Worm (Caenorhabditis elegans): ENCODE data around the gene C04A2.15.

The C04A2.15 gene

DNA sequence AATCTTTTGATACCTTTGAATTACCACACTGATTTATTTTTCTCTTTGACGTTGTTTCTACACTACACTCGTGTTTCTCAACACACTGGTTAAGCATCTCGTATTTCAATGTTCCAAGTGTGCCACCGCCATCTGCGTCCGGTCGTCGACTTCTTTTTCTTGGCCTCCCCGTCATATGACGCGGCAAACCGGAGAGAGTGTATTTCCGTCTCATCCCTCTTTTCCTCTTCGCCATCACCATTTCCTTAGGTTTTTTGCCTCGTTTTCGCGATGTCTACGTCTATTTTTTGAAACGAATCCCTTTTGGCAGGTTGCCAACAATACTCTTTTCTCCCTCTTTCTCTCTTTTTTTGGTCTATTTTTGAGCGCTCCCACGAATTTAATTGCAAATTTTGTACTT, 13.1 kb upstream of the C04A2.15 start:
- TF ChIP-seq elt-1 (tag; optimal IDR thresholded peaks at IDR 0.05) (no peak), mdl-1 (tag; optimal IDR thresholded peaks at IDR 0.05) (peak in 1 of 2 experiments; percentile 43), sma-3 (GFP tag; optimal IDR thresholded peaks at IDR 0.05) (no peak), nhr-6 (tag; optimal IDR thresholded peaks at IDR 0.05) (no peak), lin-11 (tag; optimal IDR thresholded peaks at IDR 0.05) (no peak), ztf-4 (tag; optimal IDR thresholded peaks at IDR 0.05) (no peak), snpc-4 (tag; optimal IDR thresholded peaks at IDR 0.05) (no peak), nhr-12 (tag; optimal IDR thresholded peaks at IDR 0.05) (no peak), nhr-77 (tag; optimal IDR thresholded peaks at IDR 0.05) (no peak), sma-9 (GFP tag; optimal IDR thresholded peaks at IDR 0.05) (peak; percentile 80), sma-9 (tag; optimal IDR thresholded peaks at IDR 0.05) (no peak), dmd-4 (tag; optimal IDR thresholded peaks at IDR 0.05) (no peak), unc-62 (GFP tag; optimal IDR thresholded peaks at IDR 0.05) (no peak), unc-39 (tag; optimal IDR thresholded peaks at IDR 0.05) (no peak), ZK546.5 (tag; optimal IDR thresholded peaks at IDR 0.05) (no peak), alr-1 (tag; optimal IDR thresholded peaks at IDR 0.05) (no peak), ztf-11 (tag; optimal IDR thresholded peaks at IDR 0.05) (no peak), mab-5 (tag; optimal IDR thresholded peaks at IDR 0.05) (no peak), nhr-10 (tag; optimal IDR thresholded peaks at IDR 0.05) (no peak), aly-2 (tag; optimal IDR thresholded peaks at IDR 0.05) (no peak), mbf-1 (tag; optimal IDR thresholded peaks at IDR 0.05) (no peak), crh-2 (tag; optimal IDR thresholded peaks at IDR 0.05) (peak; percentile 66), nhr-21 (tag; optimal IDR thresholded peaks at IDR 0.05) (no peak), lsy-2 (tag; optimal IDR thresholded peaks at IDR 0.05) (peak in 1 of 2 experiments; percentile 57), lin-13 (GFP tag; optimal IDR thresholded peaks at IDR 0.05) (no peak), zag-1 (tag; optimal IDR thresholded peaks at IDR 0.05) (no peak), egl-27 (tag; optimal IDR thresholded peaks at IDR 0.05) (peak; percentile 76), peb-1 (tag; optimal IDR thresholded peaks at IDR 0.05) (no peak), nhr-23 (tag; optimal IDR thresholded peaks at IDR 0.05) (no peak), ztf-1 (GFP tag; conservative IDR thresholded peaks at IDR 0.05) (no peak), unc-55 (GFP tag; optimal IDR thresholded peaks at IDR 0.05) (peak; percentile 21), blmp-1 (tag; optimal IDR thresholded peaks at IDR 0.05; ENCODE audit: insufficient read depth) (no peak), elt-3 (tag; optimal IDR thresholded peaks at IDR 0.05) (no peak), sem-4 (tag; optimal IDR thresholded peaks at IDR 0.05) (peak; percentile 37), nhr-237 (tag; optimal IDR thresholded peaks at IDR 0.05) (no peak), nhr-129 (tag; optimal IDR thresholded peaks at IDR 0.05) (peak; percentile 92), nhr-25 (tag; optimal IDR thresholded peaks at IDR 0.05) (peak; percentile 35), gmeb-1 (tag; optimal IDR thresholded peaks at IDR 0.05) (no peak), C34F6.9 (tag; optimal IDR thresholded peaks at IDR 0.05) (peak; percentile 56), ama-1 (optimal IDR thresholded peaks at IDR 0.05) (no peak), F13H6.1 (tag; optimal IDR thresholded peaks at IDR 0.05) (peak; percentile 76), skn-1 (tag; optimal IDR thresholded peaks at IDR 0.05) (no peak), fos-1 (tag; optimal IDR thresholded peaks at IDR 0.05) (no peak), ceh-16 (tag; optimal IDR thresholded peaks at IDR 0.05) (no peak), lin-39 (tag; optimal IDR thresholded peaks at IDR 0.05) (no peak), nhr-11 (tag; optimal IDR thresholded peaks at IDR 0.05) (no peak), R02D3.7 (tag; optimal IDR thresholded peaks at IDR 0.05) (no peak), Y55F3AM.14 (GFP tag; optimal IDR thresholded peaks at IDR 0.05) (no peak), ceh-82 (tag; optimal IDR thresholded peaks at IDR 0.05) (no peak)

DNA sequence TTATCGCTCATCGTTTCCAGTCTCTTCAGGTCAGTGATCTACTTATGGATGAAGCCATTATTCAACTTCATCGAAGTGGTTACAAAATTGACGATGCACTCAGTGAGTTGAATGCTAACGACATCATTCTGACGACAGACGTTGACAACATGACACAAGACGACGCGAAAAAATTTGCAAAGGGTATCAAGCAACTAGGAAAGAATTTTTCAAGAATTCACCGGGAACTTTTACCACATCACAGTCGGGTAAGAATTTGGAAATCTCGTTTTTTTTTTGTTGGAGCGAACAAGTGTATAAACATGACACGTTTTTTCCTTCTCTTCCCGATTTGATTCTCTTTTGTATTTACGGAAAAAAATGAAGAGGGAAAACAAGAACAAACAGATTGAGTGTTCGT, 11.4 kb upstream of the C04A2.15 start:
- TF ChIP-seq C34F6.9 (tag; optimal IDR thresholded peaks at IDR 0.05) (no peak), R02D3.7 (tag; optimal IDR thresholded peaks at IDR 0.05) (no peak), lin-39 (tag; optimal IDR thresholded peaks at IDR 0.05) (no peak), nhr-129 (tag; optimal IDR thresholded peaks at IDR 0.05) (no peak), lin-11 (tag; optimal IDR thresholded peaks at IDR 0.05) (no peak), nhr-237 (tag; optimal IDR thresholded peaks at IDR 0.05) (no peak), nhr-25 (tag; optimal IDR thresholded peaks at IDR 0.05) (no peak), lsy-2 (tag; optimal IDR thresholded peaks at IDR 0.05) (no peak), ama-1 (optimal IDR thresholded peaks at IDR 0.05) (no peak), egl-27 (tag; optimal IDR thresholded peaks at IDR 0.05) (no peak), ceh-82 (tag; optimal IDR thresholded peaks at IDR 0.05) (no peak), aly-2 (tag; optimal IDR thresholded peaks at IDR 0.05) (no peak), nhr-21 (tag; optimal IDR thresholded peaks at IDR 0.05) (no peak), ztf-1 (GFP tag; conservative IDR thresholded peaks at IDR 0.05) (no peak), peb-1 (tag; optimal IDR thresholded peaks at IDR 0.05) (no peak), ZK546.5 (tag; optimal IDR thresholded peaks at IDR 0.05) (no peak), unc-55 (GFP tag; optimal IDR thresholded peaks at IDR 0.05) (no peak), nhr-12 (tag; optimal IDR thresholded peaks at IDR 0.05) (no peak), dmd-4 (tag; optimal IDR thresholded peaks at IDR 0.05) (no peak)
